Worm (Caenorhabditis elegans) whole organism, late embryonic: ENCODE measurements around the gene F11A5.5.

ENCODE experiments used
- T23F11.4 ChIP-seq: fragments of 200-800 bp; sonication (Bioruptor generic); optimal IDR thresholded peaks from 2 replicates; lab custom pipeline; 2018; ENCODE audit warnings: mild to moderate bottlenecking, missing genetic modification characterization, missing compliant biosample characterization
- ets-4 ChIP-seq: sonication (generic microtip); optimal IDR thresholded peaks from 2 replicates; lab custom pipeline; 2016; ENCODE audit warnings: missing genetic modification characterization, missing compliant biosample characterization
- fkh-10 ChIP-seq: fragments of 150-350 bp; optimal IDR thresholded peaks from 2 replicates; lab custom pipeline; 2014; ENCODE audit warnings: missing biosample characterization, missing genetic modification reagents, missing genetic modification characterization
- hlh-6 ChIP-seq: sonication (generic microtip); optimal IDR thresholded peaks from 2 replicates; lab custom pipeline; 2016; ENCODE audit warnings: missing genotype, missing genetic modification characterization, missing compliant biosample characterization
- nhr-11 ChIP-seq: fragments of 150-350 bp; optimal IDR thresholded peaks from 2 replicates; lab custom pipeline; 2014; ENCODE audit warnings: missing biosample characterization, missing genetic modification characterization
- rnt-1 ChIP-seq: sonication (generic microtip); optimal IDR thresholded peaks from 2 replicates; lab custom pipeline; 2016; ENCODE audit warnings: missing genetic modification characterization, missing compliant biosample characterization

DNA sequence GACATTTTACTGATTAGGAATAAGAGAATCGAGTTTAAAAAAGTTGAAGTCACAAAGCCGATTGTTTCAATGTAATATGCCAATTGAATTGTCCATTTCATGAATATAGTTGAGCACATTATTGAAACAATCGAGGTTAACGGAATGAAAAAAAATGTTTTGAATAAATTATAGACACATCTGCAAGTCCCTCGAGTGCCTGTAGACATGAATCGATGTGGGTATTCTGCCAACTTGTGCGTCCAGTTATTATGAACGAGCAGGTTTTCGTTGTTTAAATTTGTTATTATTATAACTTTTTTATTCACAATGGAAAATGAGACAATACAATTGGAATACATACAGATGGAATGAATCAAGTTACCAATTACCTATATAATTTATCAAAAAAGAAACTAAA is 39.7 kb upstream of the F11A5.5 start, which contains the start of gene str-99:
- TF ChIP-seq nhr-11 (no peak), T23F11.4 (GFP tag; lab: Kevin White, UChicago) (no peak), fkh-10 (GFP tag; lab: Kevin White, UChicago) (no peak), ets-4 (no peak), hlh-6 (tag; lab: Kevin White, UChicago) (no peak), rnt-1 (tag; lab: Kevin White, UChicago) (no peak)
